Worm (Caenorhabditis elegans) whole organism, L4/young adult: ENCODE measurements around the gene F42A9.3.

Experiments
- dao-5 ChIP-seq: sonication (generic microtip); optimal IDR thresholded peaks from 2 replicates; lab custom pipeline; 2016; ENCODE audit warnings: missing genotype, missing genetic modification characterization, moderate library complexity, missing compliant biosample characterization
- him-1 ChIP-seq: sonication (generic microtip); optimal IDR thresholded peaks from 2 replicates; lab custom pipeline; 2016; ENCODE audit warnings: missing genotype, missing genetic modification reagents, missing genetic modification characterization, missing compliant biosample characterization

ce11 chrIV:8665778-8666177 lies 48.7 kb downstream of the F42A9.3 start:
- TF ChIP-seq him-1 (tag; lab: Kevin White, UChicago) (no peak), dao-5 (tag; lab: Kevin White, UChicago) (no peak)
